Fruit fly (Drosophila melanogaster): Measurements from ENCODE around the gene Unc-115a.
A peak's percentile ranks its signal among the peaks of the same experiment; 100 is the strongest.

Unc-115a gene

DNA sequence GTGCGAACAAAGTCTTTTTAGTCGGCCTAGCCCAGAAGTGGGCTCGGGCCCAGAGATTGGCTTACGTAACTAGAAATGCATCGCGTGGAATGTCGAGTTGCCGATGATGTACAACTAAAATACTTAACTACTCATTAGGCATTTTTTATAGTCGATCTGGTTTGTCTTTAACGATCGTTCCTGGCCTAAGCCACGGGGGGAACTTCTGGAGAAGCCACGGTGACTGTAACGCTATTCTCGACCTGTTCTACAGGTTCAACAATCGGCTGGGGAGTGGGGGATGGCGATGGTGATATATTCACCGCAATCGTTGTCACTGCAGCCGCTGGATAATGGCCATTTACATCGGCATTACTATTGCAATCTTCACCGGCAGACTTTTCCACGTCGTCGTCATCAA lies 41.0 kb upstream of the Unc-115a start, which contains the start of gene CG34409:
Gene CG34409, minus strand, starts transcription at position 101 of the 400 bp plus-strand sequence.
- TF ChIP-seq bab1 (GFP tag; optimal IDR thresholded peaks at IDR 0.05) (no peak), CG7045 (GFP tag; optimal IDR thresholded peaks at IDR 0.05) (no peak), CG1620 (GFP tag; optimal IDR thresholded peaks at IDR 0.05) (no peak), CG12768 (GFP tag; optimal IDR thresholded peaks at IDR 0.05) (no peak), pad (GFP tag; optimal IDR thresholded peaks at IDR 0.05) (no peak), cic (GFP tag; optimal IDR thresholded peaks at IDR 0.05) (no peak), CG5204 (GFP tag; optimal IDR thresholded peaks at IDR 0.05) (no peak), Clk (GFP tag; optimal IDR thresholded peaks at IDR 0.05) (no peak), Hr96 (GFP tag; optimal IDR thresholded peaks at IDR 0.05) (no peak), ovo (GFP tag; optimal IDR thresholded peaks at IDR 0.05) (no peak), CG33017 (tag; optimal IDR thresholded peaks at IDR 0.05) (no peak), cnc (optimal IDR thresholded peaks at IDR 0.05) (no peak)

DNA sequence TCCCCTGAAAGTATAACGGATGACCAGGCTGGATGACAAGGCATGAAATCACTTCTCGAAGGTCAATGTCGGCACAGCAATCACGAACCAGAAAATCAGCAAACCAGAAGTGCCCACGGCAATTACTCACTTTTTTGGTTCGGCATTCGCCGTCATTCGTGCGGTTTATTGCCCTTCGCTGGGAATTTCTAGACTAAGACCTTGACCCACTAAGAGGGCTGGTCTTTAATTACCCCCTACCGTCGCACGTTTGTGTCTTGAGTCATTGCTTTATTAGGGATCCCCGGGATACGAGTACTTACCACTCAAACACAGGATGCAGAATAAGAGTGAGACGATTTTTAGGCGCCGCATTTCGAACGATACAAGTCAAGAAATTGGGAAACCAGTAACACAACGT lies 40.2 kb upstream of the Unc-115a start:
- no peak for TF ChIP-seq CG1620 (GFP tag; optimal IDR thresholded peaks at IDR 0.05)
- no peak for TF ChIP-seq tj (GFP tag; optimal IDR thresholded peaks at IDR 0.05)
- no peak for TF ChIP-seq bab1 (GFP tag; optimal IDR thresholded peaks at IDR 0.05)
- no peak for TF ChIP-seq Crg-1 (GFP tag; optimal IDR thresholded peaks at IDR 0.05)
- no peak for TF ChIP-seq kay (GFP tag; ENCODE audit: borderline replicate concordance)
- no peak for TF ChIP-seq toe (GFP tag; optimal IDR thresholded peaks at IDR 0.05)
- no peak for TF ChIP-seq CG7101 (tag; optimal IDR thresholded peaks at IDR 0.05)
- TF ChIP-seq pad (GFP tag; optimal IDR thresholded peaks at IDR 0.05): no peak

DNA sequence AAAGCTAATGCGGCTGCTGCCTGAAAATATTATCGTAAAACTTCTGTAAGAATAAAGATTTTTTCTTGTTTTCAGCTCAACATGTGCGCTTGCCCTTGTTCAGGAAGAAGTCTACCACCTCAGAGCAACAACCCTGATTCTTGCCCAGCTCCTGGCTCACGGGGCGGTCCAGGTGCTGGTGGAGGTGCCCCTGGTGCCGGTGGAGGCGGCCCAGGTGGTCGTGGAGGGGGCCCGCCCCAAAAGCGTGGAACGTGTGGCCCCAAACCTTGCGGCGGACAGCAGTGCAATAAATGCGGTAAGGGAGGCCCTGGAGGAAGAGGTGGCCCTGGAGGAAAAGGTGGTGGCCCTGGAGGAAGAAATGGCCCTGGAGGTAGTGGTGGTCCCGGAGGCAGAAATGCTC lies 38.8 kb upstream of the Unc-115a start:
- no peak for TF ChIP-seq pad (GFP tag; optimal IDR thresholded peaks at IDR 0.05)

DNA sequence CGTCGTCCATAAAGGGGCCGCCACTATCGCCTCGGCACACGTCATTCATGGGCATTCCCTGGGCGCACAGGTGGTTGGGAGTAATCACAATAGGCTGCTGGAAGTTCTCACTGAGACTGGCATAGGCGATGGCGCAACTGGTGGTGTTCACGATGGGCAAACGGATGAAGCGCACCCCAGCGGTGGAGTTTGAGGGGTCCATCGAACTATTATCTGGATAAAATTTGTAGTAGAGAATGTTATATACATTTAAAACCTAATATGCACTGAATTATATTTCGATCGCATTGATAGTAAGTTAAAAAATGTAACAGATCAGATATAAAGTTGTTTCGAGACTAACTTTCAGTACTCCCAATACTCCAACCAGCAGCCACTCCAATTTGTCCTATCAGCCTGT lies 38.0 kb upstream of the Unc-115a start, which contains the start of gene CG31415:
Gene CG31415, plus strand, starts transcription at position 301 of the 400 bp plus-strand sequence.
- TF ChIP-seq CG1620 (GFP tag; optimal IDR thresholded peaks at IDR 0.05) (no peak), ovo (GFP tag; optimal IDR thresholded peaks at IDR 0.05) (no peak), cnc (optimal IDR thresholded peaks at IDR 0.05) (no peak), CG7101 (tag; optimal IDR thresholded peaks at IDR 0.05) (no peak), tj (GFP tag; optimal IDR thresholded peaks at IDR 0.05) (no peak), CG11617 (GFP tag; optimal IDR thresholded peaks at IDR 0.05) (no peak), kay (GFP tag; ENCODE audit: borderline replicate concordance) (no peak), Clk (GFP tag; optimal IDR thresholded peaks at IDR 0.05) (no peak), CG7045 (GFP tag; optimal IDR thresholded peaks at IDR 0.05) (no peak), CG14711 (tag; optimal IDR thresholded peaks at IDR 0.05) (no peak), toe (GFP tag; optimal IDR thresholded peaks at IDR 0.05) (no peak), CG33017 (tag; optimal IDR thresholded peaks at IDR 0.05) (no peak), Hr96 (GFP tag; optimal IDR thresholded peaks at IDR 0.05) (no peak), pad (GFP tag; optimal IDR thresholded peaks at IDR 0.05) (no peak), cic (GFP tag; optimal IDR thresholded peaks at IDR 0.05) (no peak), CG12768 (GFP tag; optimal IDR thresholded peaks at IDR 0.05) (no peak), bab1 (GFP tag; optimal IDR thresholded peaks at IDR 0.05) (no peak), CG5204 (GFP tag; optimal IDR thresholded peaks at IDR 0.05) (no peak), Crg-1 (GFP tag; optimal IDR thresholded peaks at IDR 0.05) (no peak), Mnt (GFP tag; optimal IDR thresholded peaks at IDR 0.05) (no peak)

DNA sequence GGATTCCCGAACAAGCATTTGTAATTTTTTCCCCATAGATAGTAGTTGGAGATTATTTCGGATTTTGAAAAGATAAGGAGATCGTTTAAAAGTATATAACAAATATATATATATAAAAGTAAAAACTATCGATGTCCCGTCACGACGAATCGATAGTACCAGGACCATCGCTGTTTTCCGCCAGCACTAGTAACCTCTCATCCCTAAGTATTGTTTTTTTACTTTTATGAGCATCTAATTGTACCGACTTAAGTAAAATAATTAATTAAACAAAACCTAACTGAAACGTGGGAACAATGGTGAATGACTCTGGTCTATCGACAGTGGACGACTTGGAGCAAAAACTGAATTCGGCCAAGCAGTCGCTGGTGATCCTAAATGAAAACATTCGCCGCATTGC lies 35.5 kb upstream of the Unc-115a start, which contains the start of gene Pnn:
Gene Pnn, plus strand, starts transcription at position 187 of the 400 bp plus-strand sequence.
- TF ChIP-seq CG33017 (tag; optimal IDR thresholded peaks at IDR 0.05) (no peak), Crg-1 (GFP tag; optimal IDR thresholded peaks at IDR 0.05) (no peak), Clk (GFP tag; optimal IDR thresholded peaks at IDR 0.05) (no peak), CG7101 (tag; optimal IDR thresholded peaks at IDR 0.05) (peak; percentile 2), CG14711 (tag; optimal IDR thresholded peaks at IDR 0.05) (no peak), Mnt (GFP tag; optimal IDR thresholded peaks at IDR 0.05) (peak; percentile 12), tj (GFP tag; optimal IDR thresholded peaks at IDR 0.05) (no peak), bab1 (GFP tag; optimal IDR thresholded peaks at IDR 0.05) (no peak), CG11617 (GFP tag; optimal IDR thresholded peaks at IDR 0.05) (peak; percentile 10), CG7045 (GFP tag; optimal IDR thresholded peaks at IDR 0.05) (no peak), kay (GFP tag; ENCODE audit: borderline replicate concordance) (peak; percentile 58), toe (GFP tag; optimal IDR thresholded peaks at IDR 0.05) (no peak), CG1620 (GFP tag; optimal IDR thresholded peaks at IDR 0.05) (no peak)

DNA sequence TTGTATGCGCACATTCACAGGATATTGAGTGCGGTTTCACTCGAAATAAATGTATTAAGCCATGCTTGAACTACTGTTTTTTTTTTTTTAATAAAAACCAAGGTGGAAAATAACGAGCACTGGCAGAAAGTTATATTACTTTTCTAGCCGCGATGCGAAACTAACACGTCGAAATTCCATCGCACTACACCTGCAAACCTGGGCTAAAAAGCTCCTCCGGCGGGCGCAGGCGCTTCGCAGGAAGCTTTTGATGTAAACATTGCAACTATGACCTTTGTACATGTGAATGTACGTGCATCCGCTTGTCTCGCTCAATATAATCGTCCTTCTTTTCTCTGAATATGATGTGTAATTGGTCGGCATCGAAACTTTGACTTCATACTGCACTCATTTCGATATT lies 34.6 kb upstream of the Unc-115a start, which contains the start of gene side-VII:
Gene side-VII, minus strand, starts transcription at position 187 of the 400 bp plus-strand sequence.
- peak; percentile 27 for TF ChIP-seq kay (GFP tag; ENCODE audit: borderline replicate concordance)
- no peak for TF ChIP-seq CG7101 (tag; optimal IDR thresholded peaks at IDR 0.05)

DNA sequence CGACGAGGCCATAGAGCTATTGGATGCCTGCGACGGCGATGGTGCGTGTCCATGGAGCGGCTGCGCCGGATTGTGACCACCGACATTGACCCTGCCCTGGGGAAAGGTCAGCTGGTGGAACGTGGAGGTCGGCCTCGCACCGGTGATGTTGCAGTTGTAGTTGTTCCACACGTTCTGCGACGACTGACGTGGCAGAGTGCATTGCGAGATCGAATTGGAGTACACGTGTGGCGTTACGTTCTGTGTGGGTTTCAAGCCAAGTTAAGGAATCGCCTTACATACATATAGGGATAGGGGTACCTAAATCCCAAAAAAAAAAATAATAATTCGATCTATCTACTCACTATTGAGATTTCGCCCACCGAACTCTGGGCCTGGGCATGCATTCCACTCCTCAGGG lies 29.9 kb upstream of the Unc-115a start:
- no peak for TF ChIP-seq cic (GFP tag; optimal IDR thresholded peaks at IDR 0.05)
- no peak for TF ChIP-seq CG11617 (GFP tag; optimal IDR thresholded peaks at IDR 0.05)
- TF ChIP-seq CG7045 (GFP tag; optimal IDR thresholded peaks at IDR 0.05): no peak
- TF ChIP-seq Hr96 (GFP tag; optimal IDR thresholded peaks at IDR 0.05): no peak
- TF ChIP-seq tj (GFP tag; optimal IDR thresholded peaks at IDR 0.05): no peak
- no peak for TF ChIP-seq ovo (GFP tag; optimal IDR thresholded peaks at IDR 0.05)
- TF ChIP-seq kay (GFP tag; ENCODE audit: borderline replicate concordance): no peak
- no peak for TF ChIP-seq toe (GFP tag; optimal IDR thresholded peaks at IDR 0.05)
- no peak for TF ChIP-seq CG5204 (GFP tag; optimal IDR thresholded peaks at IDR 0.05)

Measured in whole organism, adult.